Fruit fly (Drosophila melanogaster) whole organism, embryonic: ENCODE results near the gene klu.
A peak's percentile ranks its signal among the peaks of the same experiment; 100 is the strongest.

Experiments used
- Ada2b ChIP-seq: fragments of 200-800 bp; sonication (Bioruptor generic); IDR thresholded peaks from 2 replicates; pipeline ENCODE4 v1.3.6; 2022; ENCODE audit warnings: missing biosample characterization, missing genetic modification characterization
- BEAF-32 ChIP-seq: fragments of 200-800 bp; sonication (Bioruptor generic); optimal IDR thresholded peaks from 3 replicates; lab custom pipeline; 2017; ENCODE audit warnings: missing biosample characterization, missing genetic modification characterization, mild to moderate bottlenecking, moderate library complexity, missing genetic modification reagents
- CG10543 ChIP-seq: fragments of 200-800 bp; sonication (Bioruptor generic); optimal IDR thresholded peaks from 3 replicates; lab custom pipeline; 2017; ENCODE audit warnings: missing biosample characterization, mild to moderate bottlenecking, missing genetic modification characterization, moderate library complexity
- CG10654 ChIP-seq: fragments of 200-800 bp; sonication (Bioruptor generic); optimal IDR thresholded peaks from 2 replicates; lab custom pipeline; 2016; ENCODE audit warnings: missing biosample characterization, missing genetic modification characterization
- CG11723 ChIP-seq: fragments of 200-800 bp; sonication (Bioruptor generic); optimal IDR thresholded peaks from 2 replicates; lab custom pipeline; 2017; ENCODE audit warnings: missing biosample characterization, mild to moderate bottlenecking, missing genetic modification characterization
- CG1647 ChIP-seq: fragments of 200-800 bp; sonication (Bioruptor generic); optimal IDR thresholded peaks from 3 replicates; lab custom pipeline; 2016; ENCODE audit warnings: missing biosample characterization, missing genetic modification characterization
- CG17328 ChIP-seq: fragments of 200-800 bp; sonication (Bioruptor generic); IDR thresholded peaks from 2 replicates; pipeline ENCODE4 v1.3.6; 2022; ENCODE audit warnings: missing biosample characterization, missing genetic modification characterization
- CG18619 ChIP-seq: fragments of 200-800 bp; sonication (Bioruptor generic); optimal IDR thresholded peaks from 3 replicates; lab custom pipeline; 2017; ENCODE audit warnings: missing biosample characterization, mild to moderate bottlenecking, missing genetic modification characterization
- CG2199 ChIP-seq: fragments of 200-800 bp; sonication (Bioruptor generic); IDR thresholded peaks from 3 replicates; pipeline ENCODE4 v1.3.6; 2022; ENCODE audit warnings: missing biosample characterization, missing genetic modification characterization
- CG32772 ChIP-seq: fragments of 200-800 bp; sonication (Bioruptor generic); IDR thresholded peaks from 2 replicates; pipeline ENCODE4 v1.3.6; 2022; ENCODE audit warnings: missing biosample characterization, missing genetic modification characterization
- CG33557 ChIP-seq: fragments of 200-800 bp; sonication (Bioruptor generic); optimal IDR thresholded peaks from 2 replicates; lab custom pipeline; 2019; ENCODE audit warnings: missing biosample characterization, mild to moderate bottlenecking, missing genetic modification characterization, moderate library complexity
- CG6683 ChIP-seq: fragments of 200-800 bp; sonication (Bioruptor generic); optimal IDR thresholded peaks from 2 replicates; lab custom pipeline; 2017; ENCODE audit warnings: missing biosample characterization, mild to moderate bottlenecking, missing genetic modification characterization, missing genetic modification reagents
- CG6791 ChIP-seq: fragments of 200-800 bp; sonication (Bioruptor generic); IDR thresholded peaks from 3 replicates; pipeline ENCODE4 v1.3.6; 2022; ENCODE audit warnings: missing biosample characterization, missing genetic modification characterization; ENCODE audit not compliant: partially characterized antibody
- D ChIP-seq, 2 experiments: fragments of 200-800 bp in 1 of 2; fragments of >200 bp in 1 of 2; sonication (Bioruptor generic) in 1 of 2; optimal IDR thresholded peaks; 2 replicates in 1 of 2; 3 replicates in 1 of 2; lab custom pipeline; 2017; ENCODE audit warnings: mild to moderate bottlenecking in 1 of 2, missing biosample characterization in 1 of 2, missing genetic modification characterization in 1 of 2, missing genetic modification reagents in 1 of 2
- D19A ChIP-seq: fragments of 200-800 bp; optimal IDR thresholded peaks from 3 replicates; lab custom pipeline; 2019; ENCODE audit warnings: missing biosample characterization, mild to moderate bottlenecking, missing genetic modification characterization, moderate library complexity
- Dad ChIP-seq: fragments of 200-800 bp; sonication (Bioruptor generic); optimal IDR thresholded peaks from 3 replicates; lab custom pipeline; 2016; ENCODE audit warnings: missing biosample characterization, missing genetic modification characterization
- Dref ChIP-seq: fragments of 200-800 bp; sonication (Bioruptor generic); IDR thresholded peaks from 2 replicates; pipeline ENCODE4 v1.3.6; 2022; ENCODE audit warnings: missing biosample characterization, missing genetic modification characterization
- Ets65A ChIP-seq: fragments of 200-800 bp; sonication (Bioruptor generic); peaks from one replicate; lab custom pipeline; 2016; ENCODE audit warnings: missing biosample characterization, missing genetic modification characterization
- Ets97D ChIP-seq: fragments of 200-800 bp; sonication (Bioruptor generic); optimal IDR thresholded peaks from 3 replicates; lab custom pipeline; 2016; ENCODE audit warnings: missing biosample characterization, missing genetic modification characterization
- HLH3B ChIP-seq: fragments of 200-800 bp; sonication (Bioruptor generic); IDR thresholded peaks from 2 replicates; pipeline ENCODE4 v1.3.6; 2022; ENCODE audit warnings: missing biosample characterization, missing genetic modification characterization
- Hr51 ChIP-seq, 2 experiments: fragments of 200-800 bp; sonication (Bioruptor generic); optimal IDR thresholded peaks; 2 replicates in 1 of 2; 3 replicates in 1 of 2; lab custom pipeline; 2016 to 2018; ENCODE audit warnings: missing biosample characterization in 2 of 2, missing genetic modification characterization in 2 of 2, mild to moderate bottlenecking in 1 of 2, moderate library complexity in 1 of 2
- Jarid2 ChIP-seq: fragments of 200-800 bp; sonication (Bioruptor generic); optimal IDR thresholded peaks from 3 replicates; lab custom pipeline; 2017; ENCODE audit warnings: mild to moderate bottlenecking, missing biosample characterization, missing genetic modification reagents, missing genetic modification characterization
- Mes4 ChIP-seq: fragments of 200-800 bp; sonication (Bioruptor generic); optimal IDR thresholded peaks from 2 replicates; lab custom pipeline; 2016; ENCODE audit warnings: missing biosample characterization, missing genetic modification characterization
- Nf-YC ChIP-seq: fragments of 200-800 bp; optimal IDR thresholded peaks from 3 replicates; lab custom pipeline; 2019; ENCODE audit warnings: missing biosample characterization, mild to moderate bottlenecking, missing genetic modification characterization, moderate library complexity
- Six4 ChIP-seq: fragments of 200-800 bp; sonication (Bioruptor generic); optimal IDR thresholded peaks from 2 replicates; lab custom pipeline; 2016; ENCODE audit warnings: missing biosample characterization, missing genetic modification characterization
- Sox100B ChIP-seq: fragments of 200-800 bp; sonication (Bioruptor generic); optimal IDR thresholded peaks from 3 replicates; lab custom pipeline; 2018; ENCODE audit warnings: missing biosample characterization, mild to moderate bottlenecking, missing genetic modification characterization
- Spps ChIP-seq: fragments of 200-800 bp; sonication (Bioruptor generic); optimal IDR thresholded peaks from 2 replicates; lab custom pipeline; 2018; ENCODE audit warnings: missing biosample characterization, mild to moderate bottlenecking, missing genetic modification characterization
- Sry-δ ChIP-seq: fragments of 200-800 bp; sonication (Bioruptor generic); optimal IDR thresholded peaks from 2 replicates; lab custom pipeline; 2016; ENCODE audit warnings: missing biosample characterization, missing genetic modification characterization
- cad ChIP-seq: fragments of >200 bp; optimal IDR thresholded peaks from 2 replicates; lab custom pipeline; 2017; ENCODE audit warnings: missing biosample characterization, missing genetic modification characterization
- chn ChIP-seq: fragments of 200-800 bp; sonication (Bioruptor generic); optimal IDR thresholded peaks from 2 replicates; lab custom pipeline; 2016; ENCODE audit warnings: missing biosample characterization, missing genetic modification characterization
- dati ChIP-seq: fragments of 200-800 bp; sonication (Bioruptor generic); IDR thresholded peaks from 2 replicates; pipeline ENCODE4 v1.3.6; 2022; ENCODE audit warnings: missing biosample characterization, missing genetic modification characterization
- dpn ChIP-seq, 2 experiments: fragments of 200-800 bp; sonication (Bioruptor generic); optimal IDR thresholded peaks; 3 replicates each; lab custom pipeline; 2016; ENCODE audit warnings: missing biosample characterization in 2 of 2, missing genetic modification characterization in 2 of 2
- ems ChIP-seq: fragments of 200-800 bp; sonication (Bioruptor generic); optimal IDR thresholded peaks from 3 replicates; lab custom pipeline; 2016; ENCODE audit warnings: missing biosample characterization, missing genetic modification characterization
- gsb-n ChIP-seq: fragments of 200-800 bp; sonication (Bioruptor generic); optimal IDR thresholded peaks from 3 replicates; lab custom pipeline; 2018; ENCODE audit warnings: missing biosample characterization, mild to moderate bottlenecking, missing genetic modification characterization
- ind ChIP-seq: fragments of 200-800 bp; sonication (Bioruptor generic); optimal IDR thresholded peaks from 3 replicates; lab custom pipeline; 2016; ENCODE audit warnings: missing biosample characterization, missing genetic modification characterization
- jumu ChIP-seq: fragments of 200-800 bp; sonication (Bioruptor generic); optimal IDR thresholded peaks from 3 replicates; lab custom pipeline; 2016; ENCODE audit warnings: missing biosample characterization, missing genetic modification characterization
- kni ChIP-seq: fragments of 200-800 bp; sonication (Bioruptor generic); optimal IDR thresholded peaks from 3 replicates; lab custom pipeline; 2017; ENCODE audit warnings: mild to moderate bottlenecking, missing biosample characterization, missing genetic modification reagents, missing genetic modification characterization
- lbe ChIP-seq: fragments of 200-800 bp; sonication (Bioruptor generic); optimal IDR thresholded peaks from 2 replicates; lab custom pipeline; 2016; ENCODE audit warnings: missing biosample characterization, mild to moderate bottlenecking, missing genetic modification characterization
- lmd ChIP-seq: fragments of 200-800 bp; sonication (Bioruptor generic); IDR thresholded peaks from 2 replicates; pipeline ENCODE4 v1.3.6; 2022; ENCODE audit warnings: missing biosample characterization, missing genetic modification characterization
- maf-S ChIP-seq: fragments of 200-800 bp; sonication (Bioruptor generic); optimal IDR thresholded peaks from 2 replicates; lab custom pipeline; 2016; ENCODE audit warnings: missing biosample characterization, missing genetic modification characterization
- onecut ChIP-seq: fragments of 200-800 bp; sonication (Bioruptor generic); IDR thresholded peaks from 2 replicates; pipeline ENCODE4 v1.3.6; 2022; ENCODE audit warnings: missing biosample characterization, missing genetic modification characterization
- pan ChIP-seq, 4 experiments: fragments of >200 bp in 3 of 4; fragments of 200-800 bp in 1 of 4; sonication (Bioruptor generic) in 1 of 4; optimal IDR thresholded peaks in 3 of 4; IDR thresholded peaks in 1 of 4; 2 replicates each; pipeline versions ENCODE4 v1.3.6 to Lab custom; 2017 to 2022; ENCODE audit warnings: missing biosample characterization in 2 of 4, missing genetic modification characterization in 2 of 4, mixed read lengths in 1 of 4
- pros ChIP-seq: fragments of 200-800 bp; sonication (Bioruptor generic); optimal IDR thresholded peaks from 3 replicates; lab custom pipeline; 2019; ENCODE audit warnings: missing biosample characterization, mild to moderate bottlenecking, missing genetic modification characterization, moderate library complexity
- repo ChIP-seq: fragments of 200-800 bp; sonication (Bioruptor generic); optimal IDR thresholded peaks from 2 replicates; lab custom pipeline; 2016; ENCODE audit warnings: missing biosample characterization, missing genetic modification characterization
- sens ChIP-seq: fragments of 200-800 bp; sonication (Bioruptor generic); peaks from one replicate; lab custom pipeline; 2016; ENCODE audit warnings: missing biosample characterization, missing genetic modification characterization
- sqz ChIP-seq: fragments of 200-800 bp; sonication (Bioruptor generic); optimal IDR thresholded peaks from 3 replicates; lab custom pipeline; 2018; ENCODE audit warnings: missing biosample characterization, mild to moderate bottlenecking, missing genetic modification characterization
- trh ChIP-seq: fragments of 200-800 bp; sonication (Bioruptor generic); optimal IDR thresholded peaks from 2 replicates; lab custom pipeline; 2016; ENCODE audit warnings: missing biosample characterization, missing genetic modification characterization
- vnd ChIP-seq: fragments of 200-800 bp; sonication (Bioruptor generic); IDR thresholded peaks from 3 replicates; pipeline ENCODE4 v1.3.6; 2022; ENCODE audit warnings: missing biosample characterization, missing genetic modification characterization; ENCODE audit not compliant: partially characterized antibody
- vvl ChIP-seq: fragments of 200-800 bp; sonication (Bioruptor generic); IDR thresholded peaks from 2 replicates; pipeline ENCODE4 v1.3.6; 2022; ENCODE audit warnings: missing biosample characterization, missing genetic modification characterization
- yki ChIP-seq: fragments of >200 bp; optimal IDR thresholded peaks from 3 replicates; lab custom pipeline; 2018

The klu gene

dm6 chr3L:11046559-11046958 lies 37.6 kb upstream of the klu start (continued):
- TF ChIP-seq pan (optimal IDR thresholded peaks at IDR 0.05; lab: Kevin White, UChicago) (no peak), pan (GFP tag; optimal IDR thresholded peaks at IDR 0.05 in 1 of 2, IDR thresholded peaks at IDR 0.05 in 1 of 2) (peak in 1 of 2 experiments; percentile 18), cad (GFP tag; lab: Kevin White, UChicago) (peak; percentile 29), CG33557 (GFP tag; lab: Kevin White, UChicago) (no peak), onecut (peak; percentile 22; the same call in 1 of the 2 replicates), Dad (GFP tag; lab: Kevin White, UChicago) (no peak), HLH3B (GFP tag; lab: Robert Waterston, UW) (no peak), dpn (GFP tag; optimal IDR thresholded peaks at IDR 0.05; lab: Kevin White, UChicago) (no peak), Ets97D (GFP tag; lab: Kevin White, UChicago) (no peak), yki (peak; percentile 68), pros (GFP tag; lab: Kevin White, UChicago) (peak; percentile 52), ems (GFP tag; lab: Kevin White, UChicago) (no peak), CG11723 (GFP tag; lab: Kevin White, UChicago) (no peak), Jarid2 (GFP tag; lab: Kevin White, UChicago) (peak; percentile 16)

- TF ChIP-seq sqz (GFP tag; lab: Kevin White, UChicago) (no peak), Sox100B (no peak), Nf-YC (no peak), CG6683 (GFP tag; lab: Kevin White, UChicago) (no peak), lmd (GFP tag; lab: Robert Waterston, UW) (no peak), Spps (tag; lab: Kevin White, UChicago) (no peak), Mes4 (GFP tag; lab: Kevin White, UChicago) (no peak), trh (GFP tag; lab: Kevin White, UChicago) (no peak), maf-S (GFP tag; lab: Kevin White, UChicago) (no peak), lbe (no peak), ind (GFP tag; lab: Kevin White, UChicago) (no peak), dati (no peak), repo (GFP tag; lab: Kevin White, UChicago) (no peak), CG10543 (GFP tag; lab: Kevin White, UChicago) (no peak), kni (peak; percentile 64), CG33557 (GFP tag; lab: Kevin White, UChicago) (peak; percentile 16), CG1647 (GFP tag; lab: Kevin White, UChicago) (no peak), CG18619 (no peak), Dref (GFP tag; lab: Robert Waterston, UW) (no peak), gsb-n (tag; lab: Kevin White, UChicago) (no peak), vnd (GFP tag; lab: Robert Waterston, UW) (0 out of 3 replicates have a peak, but pooled peaks have one; percentile 24), chn (GFP tag; lab: Kevin White, UChicago) (peak; percentile 16), Hr51 (GFP tag; optimal IDR thresholded peaks at IDR 0.05; lab: Kevin White, UChicago) (no peak), D19A (tag; lab: Kevin White, UChicago) (peak; percentile 79), BEAF-32 (GFP tag; lab: Kevin White, UChicago) (no peak), CG10654 (no peak), D (optimal IDR thresholded peaks at IDR 0.05; lab: Kevin White, UChicago) (no peak), D (GFP tag; optimal IDR thresholded peaks at IDR 0.05; lab: Kevin White, UChicago) (no peak), CG17328 (GFP tag; lab: Robert Waterston, UW) (no peak), jumu (GFP tag; lab: Kevin White, UChicago) (no peak), Ets65A (GFP tag; lab: Kevin White, UChicago) (peak; percentile 54), sens (GFP tag; lab: Kevin White, UChicago) (peak; percentile 12), vvl (GFP tag; lab: Robert Waterston, UW) (no peak), Ada2b (GFP tag; lab: Robert Waterston, UW) (no peak), CG6791 (GFP tag; lab: Robert Waterston, UW) (no peak), pros (GFP tag; lab: Kevin White, UChicago) (peak; percentile 83), CG32772 (GFP tag; lab: Robert Waterston, UW) (no peak), CG2199 (GFP tag; lab: Robert Waterston, UW) (peak; percentile 93; the same call in 2 of the 3 replicates), Sry-δ (GFP tag; lab: Kevin White, UChicago) (no peak), Six4 (no peak)
These were observed 36.0 kb upstream of the klu start for dm6 chr3L:11045009-11045408.
